Worm (Caenorhabditis elegans) whole organism, L1 larva: ENCODE results near the gene taf-8.
A peak's percentile ranks its signal among the peaks of the same experiment; 100 is the strongest.

Source experiments
- ama-1 ChIP-seq: fragments of 150-350 bp; optimal IDR thresholded peaks from 2 replicates; lab custom pipeline; 2014
- jun-1 ChIP-seq: fragments of 150-350 bp; optimal IDR thresholded peaks from 2 replicates; lab custom pipeline; 2014; ENCODE audit warnings: missing biosample characterization, missing genetic modification reagents, missing genetic modification characterization
- nhr-90 ChIP-seq: sonication (generic microtip); optimal IDR thresholded peaks from 2 replicates; lab custom pipeline; 2016; ENCODE audit warnings: mild to moderate bottlenecking, missing genetic modification characterization, missing compliant biosample characterization; ENCODE audit not compliant: poor library complexity
- skn-1 ChIP-seq: fragments of 150-350 bp; optimal IDR thresholded peaks from 2 replicates; lab custom pipeline; 2014; ENCODE audit warnings: missing biosample characterization, missing genetic modification characterization
- tbx-2 ChIP-seq: sonication (generic microtip); optimal IDR thresholded peaks from 2 replicates; lab custom pipeline; 2016; ENCODE audit warnings: missing genetic modification characterization, missing compliant biosample characterization

- TF ChIP-seq jun-1 (peak; percentile 78), nhr-90 (tag; lab: Kevin White, UChicago) (peak; percentile 78), ama-1 (lab: Kevin White, UChicago) (no peak), tbx-2 (tag; lab: Kevin White, UChicago) (peak; percentile 82), skn-1 (tag; lab: Kevin White, UChicago) (peak; percentile 83)
Measured at ce11 chrII:9716417-9717039, 47.4 kb downstream of the taf-8 start, which contains the start of gene wee-1.3.
